Worm (Caenorhabditis elegans) whole organism, midembryonic: ENCODE results near the gene M04B2.7.
A peak's percentile ranks its signal among the peaks of the same experiment; 100 is the strongest.

Source experiments
- T22C8.4 ChIP-seq: fragments of 200-800 bp; sonication (Bioruptor generic); IDR thresholded peaks from 2 replicates; pipeline ENCODE4 v1.3.6; 2022; ENCODE audit warnings: missing genetic modification characterization, missing compliant biosample characterization
- cog-1 ChIP-seq: sonication (generic microtip); optimal IDR thresholded peaks from 2 replicates; lab custom pipeline; 2016; ENCODE audit warnings: missing genetic modification characterization, missing compliant biosample characterization
- flt-1 ChIP-seq: fragments of 200-800 bp; sonication (Bioruptor generic); IDR thresholded peaks from 2 replicates; pipeline ENCODE4 v1.3.6; 2022; ENCODE audit warnings: missing genetic modification characterization, missing compliant biosample characterization
- klf-2 ChIP-seq: fragments of 200-800 bp; sonication (Bioruptor generic); conservative IDR thresholded peaks from 2 replicates; pipeline ENCODE4 v1.3.6; 2022; ENCODE audit warnings: missing genetic modification reagents, missing genetic modification characterization, missing compliant biosample characterization
- med-1 ChIP-seq: sonication (generic microtip); optimal IDR thresholded peaks from 2 replicates; lab custom pipeline; 2017; ENCODE audit warnings: missing genetic modification characterization, mild to moderate bottlenecking, missing compliant biosample characterization, antibody characterized with exemption, missing genetic modification reagents; ENCODE audit not compliant: insufficient read depth
- ref-1 ChIP-seq: fragments of 200-800 bp; sonication (Bioruptor generic); conservative IDR thresholded peaks from 2 replicates; pipeline ENCODE4 v1.3.6; 2022; ENCODE audit warnings: missing genetic modification reagents, missing genetic modification characterization, missing compliant biosample characterization
- tab-1 ChIP-seq: fragments of 200-800 bp; sonication (Bioruptor generic); IDR thresholded peaks from 2 replicates; pipeline ENCODE4 v1.3.6; 2022; ENCODE audit warnings: missing genetic modification characterization, missing compliant biosample characterization
- ztf-23 ChIP-seq: fragments of 200-800 bp; sonication (Bioruptor generic); IDR thresholded peaks from 2 replicates; pipeline ENCODE4 v1.3.6; 2022; ENCODE audit warnings: missing genetic modification reagents, missing genetic modification characterization, missing compliant biosample characterization
- ztf-29 ChIP-seq: fragments of 200-800 bp; sonication (Bioruptor generic); IDR thresholded peaks from 2 replicates; pipeline ENCODE4 v1.3.6; 2022; ENCODE audit warnings: missing genetic modification reagents, missing genetic modification characterization, missing compliant biosample characterization

M04B2.7 gene

ce11 chrIV:11520960-11521359 is 27.6 kb downstream of the M04B2.7 start, which contains the start of the genes M04B2.4 and gfl-1:
TSS of gene M04B2.4 (minus strand) at chrIV:11521031.
TSS of gene gfl-1 (plus strand) at chrIV:11521290.
- no peak for TF ChIP-seq ztf-23

- TF ChIP-seq flt-1 (GFP tag; lab: Robert Waterston, UW), result no peak
- TF ChIP-seq ztf-29 (GFP tag; lab: Robert Waterston, UW), result no peak
- TF ChIP-seq ztf-23, result no peak
- TF ChIP-seq ref-1, result no peak
- TF ChIP-seq tab-1 (GFP tag; lab: Robert Waterston, UW), result no peak
- no peak for TF ChIP-seq cog-1 (tag; lab: Kevin White, UChicago)
- TF ChIP-seq T22C8.4 (GFP tag; lab: Robert Waterston, UW), result no peak
- no peak for TF ChIP-seq med-1
- TF ChIP-seq klf-2 (GFP tag; lab: Robert Waterston, UW), result no peak
Observed at ce11 chrIV:11510664-11511063, 37.9 kb downstream of the M04B2.7 start, which contains the start of gene M04B2.6. TSS of gene M04B2.6 (minus strand) at chrIV:11510764.

ce11 chrIV:11504416-11504815 is 44.2 kb downstream of the M04B2.7 start, which contains the start of gene twk-25:
TSS of gene twk-25 (plus strand) at chrIV:11504716.
- TF ChIP-seq ref-1 (no peak), med-1 (no peak), klf-2 (GFP tag; lab: Robert Waterston, UW) (no peak), ztf-29 (GFP tag; lab: Robert Waterston, UW) (no peak), tab-1 (GFP tag; lab: Robert Waterston, UW) (no peak), cog-1 (tag; lab: Kevin White, UChicago) (no peak), T22C8.4 (GFP tag; lab: Robert Waterston, UW) (no peak)

DNA sequence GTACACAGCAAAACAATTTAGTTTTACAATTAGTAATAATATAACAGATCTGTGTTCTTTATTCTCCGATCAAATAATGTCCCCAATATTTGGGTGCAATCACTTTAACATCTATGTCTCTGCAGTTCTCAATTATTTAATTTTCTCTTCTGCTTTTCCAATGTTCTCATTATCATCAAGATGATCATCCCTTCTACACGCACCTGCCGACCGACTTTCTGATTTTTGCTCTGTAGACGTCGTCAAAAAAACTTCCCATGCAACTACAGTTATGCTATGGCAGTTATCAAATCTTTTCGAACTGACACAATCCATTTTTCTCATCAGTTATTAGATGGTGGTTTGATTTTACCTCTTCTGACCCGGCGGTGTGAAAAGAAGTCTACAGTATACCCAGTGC is 44.9 kb downstream of the M04B2.7 start:
- TF ChIP-seq T22C8.4 (GFP tag; lab: Robert Waterston, UW) (no peak), flt-1 (GFP tag; lab: Robert Waterston, UW) (no peak), klf-2 (GFP tag; lab: Robert Waterston, UW) (no peak), ztf-29 (GFP tag; lab: Robert Waterston, UW) (no peak), med-1 (no peak), tab-1 (GFP tag; lab: Robert Waterston, UW) (no peak), ref-1 (no peak), cog-1 (tag; lab: Kevin White, UChicago) (no peak), ztf-23 (no peak)

DNA sequence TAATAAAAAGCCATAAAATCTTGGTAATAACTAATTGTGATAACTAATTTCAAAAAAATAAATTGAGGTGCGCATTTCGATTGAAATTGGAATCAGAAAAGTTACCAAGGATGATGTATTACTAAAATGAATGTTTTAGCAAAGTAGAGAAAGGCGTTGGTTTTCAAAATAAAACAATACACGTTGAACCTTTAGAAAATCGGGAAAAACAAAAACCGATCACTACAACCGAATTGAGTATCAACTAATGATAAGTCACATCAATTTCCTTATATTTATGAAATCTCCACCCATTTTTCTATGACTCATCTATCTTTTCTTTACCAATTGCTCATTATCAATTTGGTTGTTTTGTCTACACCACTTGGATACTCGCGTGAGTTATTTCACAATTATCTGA is 48.1 kb downstream of the M04B2.7 start, which contains the start of gene H21P03.10:
Gene H21P03.10, plus strand, starts transcription at position 301 of the 400 bp plus-strand sequence.
- no peak for TF ChIP-seq med-1
- TF ChIP-seq flt-1 (GFP tag; lab: Robert Waterston, UW), result no peak
- TF ChIP-seq tab-1 (GFP tag; lab: Robert Waterston, UW), result no peak
- no peak for TF ChIP-seq ztf-29 (GFP tag; lab: Robert Waterston, UW)
- no peak for TF ChIP-seq klf-2 (GFP tag; lab: Robert Waterston, UW)
- no peak for TF ChIP-seq T22C8.4 (GFP tag; lab: Robert Waterston, UW)
- TF ChIP-seq cog-1 (tag; lab: Kevin White, UChicago), result no peak
- no peak for TF ChIP-seq ztf-23
- no peak for TF ChIP-seq ref-1

ce11 chrIV:11498169-11498568 is 50.4 kb downstream of the M04B2.7 start, which contains the start of gene sms-1:
TSS of gene sms-1 (minus strand) at chrIV:11498174.
- TF ChIP-seq flt-1 (GFP tag; lab: Robert Waterston, UW), result no peak
- TF ChIP-seq med-1, result no peak

ce11 chrIV:11497312-11497711 is 51.3 kb downstream of the M04B2.7 start:
- TF ChIP-seq ref-1 (0 out of 2 replicates have a peak, but pooled peaks have one; percentile 18), tab-1 (GFP tag; lab: Robert Waterston, UW) (peak; percentile 56; the same call in 1 of the 2 replicates), ztf-29 (GFP tag; lab: Robert Waterston, UW) (peak; percentile 55; the same call in 1 of the 2 replicates), flt-1 (GFP tag; lab: Robert Waterston, UW) (peak; percentile 82)

DNA sequence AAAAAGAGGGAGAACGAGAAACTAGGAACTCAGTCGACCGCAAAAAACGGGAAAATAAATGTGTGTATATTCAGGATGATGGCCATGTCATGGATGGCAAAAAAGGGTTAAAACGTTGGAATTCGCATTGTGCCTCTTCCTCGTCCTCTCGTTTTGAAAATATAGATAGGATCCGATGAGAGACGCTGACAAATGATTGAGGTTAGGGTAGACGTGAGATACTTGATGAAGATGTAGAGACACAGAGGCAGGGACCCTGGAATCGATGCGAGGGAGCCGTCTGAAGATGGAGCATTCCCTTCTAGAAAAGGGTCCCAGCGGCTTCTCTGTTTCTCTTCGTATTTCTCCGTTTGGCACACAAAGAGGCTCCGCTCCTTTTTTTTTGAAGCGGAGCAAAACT is 53.6 kb downstream of the M04B2.7 start:
- no peak for TF ChIP-seq flt-1 (GFP tag; lab: Robert Waterston, UW)
- TF ChIP-seq T22C8.4 (GFP tag; lab: Robert Waterston, UW), result no peak
- 0 out of 2 replicates have a peak, but pooled peaks have one; percentile 15 for TF ChIP-seq ztf-23
- no peak for TF ChIP-seq klf-2 (GFP tag; lab: Robert Waterston, UW)
- TF ChIP-seq med-1, result no peak
- no peak for TF ChIP-seq tab-1 (GFP tag; lab: Robert Waterston, UW)
- TF ChIP-seq ztf-29 (GFP tag; lab: Robert Waterston, UW), result no peak
- no peak for TF ChIP-seq ref-1

DNA sequence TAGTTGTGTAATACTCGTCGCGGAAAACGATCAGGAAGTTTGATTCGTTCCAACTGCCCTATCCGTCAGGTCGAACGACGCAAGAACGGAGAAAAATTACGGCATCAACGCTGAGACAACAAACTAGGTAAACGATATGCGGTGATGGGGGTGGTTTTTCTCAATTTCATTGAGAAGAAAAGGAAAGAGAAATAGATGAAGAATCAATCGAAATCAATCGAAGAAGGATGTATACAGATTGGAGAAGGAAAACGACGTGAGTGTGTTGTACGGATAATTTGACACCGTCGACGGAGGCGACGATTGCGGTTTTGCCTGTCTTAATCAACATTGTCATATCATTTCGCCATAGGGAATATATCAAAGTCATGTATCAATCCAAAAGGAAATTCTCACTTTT is 54.7 kb downstream of the M04B2.7 start:
- TF ChIP-seq med-1 (no peak), klf-2 (GFP tag; lab: Robert Waterston, UW) (no peak), ref-1 (no peak), ztf-23 (no peak), T22C8.4 (GFP tag; lab: Robert Waterston, UW) (no peak), flt-1 (GFP tag; lab: Robert Waterston, UW) (no peak), tab-1 (GFP tag; lab: Robert Waterston, UW) (no peak), ztf-29 (GFP tag; lab: Robert Waterston, UW) (no peak), cog-1 (tag; lab: Kevin White, UChicago) (no peak)

DNA sequence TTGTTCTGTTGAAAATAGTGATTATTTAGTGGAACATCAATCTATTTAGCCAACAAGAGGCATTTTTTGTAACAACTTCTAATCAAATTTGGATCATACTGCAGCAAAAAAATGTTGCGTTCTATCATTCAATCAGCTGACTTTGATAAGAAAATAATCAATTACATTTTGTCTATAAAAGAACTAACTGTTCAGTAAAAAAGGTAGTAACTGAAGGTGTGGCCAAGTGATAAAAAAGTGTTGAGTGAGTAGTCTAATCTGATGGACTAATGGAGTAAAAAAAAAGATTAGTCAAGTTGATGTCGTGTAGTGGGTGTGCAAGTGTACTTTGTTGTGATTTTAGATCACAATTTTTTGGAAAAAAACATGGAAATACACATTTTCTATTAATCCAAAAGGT is 56.2 kb downstream of the M04B2.7 start:
- no peak for TF ChIP-seq flt-1 (GFP tag; lab: Robert Waterston, UW)
- TF ChIP-seq tab-1 (GFP tag; lab: Robert Waterston, UW), result no peak

DNA sequence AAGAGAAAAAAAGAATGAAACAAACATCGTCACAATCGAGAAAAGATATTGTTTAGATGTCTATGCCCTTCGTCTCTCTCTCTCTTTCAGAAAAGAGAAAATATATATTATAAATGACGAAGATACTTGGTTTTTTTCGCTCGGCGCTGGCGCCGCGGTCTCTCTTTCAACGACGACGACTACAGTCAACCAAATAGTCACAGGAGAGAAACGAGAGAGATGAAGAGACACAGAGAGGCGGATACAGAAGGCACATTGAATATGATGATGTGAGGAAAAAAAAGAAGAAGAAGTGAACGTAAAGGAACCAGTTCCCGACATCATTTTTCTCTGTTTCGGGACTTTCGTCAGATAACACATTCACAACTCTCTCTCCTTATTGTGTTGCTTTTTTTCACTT is 57.1 kb downstream of the M04B2.7 start:
- TF ChIP-seq ztf-23 (no peak), cog-1 (tag; lab: Kevin White, UChicago) (no peak), klf-2 (GFP tag; lab: Robert Waterston, UW) (no peak), T22C8.4 (GFP tag; lab: Robert Waterston, UW) (no peak), ref-1 (no peak), ztf-29 (GFP tag; lab: Robert Waterston, UW) (no peak), med-1 (no peak), flt-1 (GFP tag; lab: Robert Waterston, UW) (no peak), tab-1 (GFP tag; lab: Robert Waterston, UW) (no peak)
